Worm (Caenorhabditis elegans) whole organism, L3 larva: ENCODE data around the gene zipt-2.2.
A peak's percentile ranks its signal among the peaks of the same experiment; 100 is the strongest.

Experiments used
- R02D3.7 ChIP-seq: fragments of 150-350 bp; optimal IDR thresholded peaks from 2 replicates; lab custom pipeline; 2014; ENCODE audit warnings: missing biosample characterization, missing genetic modification characterization
- ZK546.5 ChIP-seq: sonication (generic microtip); optimal IDR thresholded peaks from 2 replicates; lab custom pipeline; 2017; ENCODE audit warnings: missing biosample characterization, missing genetic modification characterization
- aly-2 ChIP-seq: fragments of 150-350 bp; optimal IDR thresholded peaks from 2 replicates; lab custom pipeline; 2014; ENCODE audit warnings: missing biosample characterization, missing genetic modification characterization
- ama-1 ChIP-seq: fragments of 150-350 bp; optimal IDR thresholded peaks from 2 replicates; lab custom pipeline; 2018
- ceh-16 ChIP-seq: sonication (generic microtip); optimal IDR thresholded peaks from 2 replicates; lab custom pipeline; 2017; ENCODE audit warnings: missing biosample characterization, missing genetic modification characterization
- ceh-28 ChIP-seq: fragments of 150-350 bp; optimal IDR thresholded peaks from 2 replicates; lab custom pipeline; 2014; ENCODE audit warnings: missing biosample characterization, missing genetic modification reagents, missing genetic modification characterization
- ceh-82 ChIP-seq: fragments of 150-350 bp; optimal IDR thresholded peaks from 2 replicates; lab custom pipeline; 2014; ENCODE audit warnings: missing biosample characterization, missing genetic modification characterization
- ceh-9 ChIP-seq: sonication (generic microtip); optimal IDR thresholded peaks from 2 replicates; lab custom pipeline; 2018; ENCODE audit warnings: missing biosample characterization, missing genetic modification characterization
- daf-12 ChIP-seq: fragments of 150-350 bp; optimal IDR thresholded peaks from 2 replicates; lab custom pipeline; 2014; ENCODE audit warnings: missing biosample characterization, missing genetic modification reagents, missing genetic modification characterization
- egl-27 ChIP-seq: sonication (generic microtip); optimal IDR thresholded peaks from 4 replicates; lab custom pipeline; 2017; ENCODE audit warnings: missing biosample characterization, missing genetic modification reagents, missing genetic modification characterization
- egl-5 ChIP-seq: fragments of 150-350 bp; optimal IDR thresholded peaks from 2 replicates; lab custom pipeline; 2017; ENCODE audit warnings: missing biosample characterization, missing genetic modification reagents, missing genetic modification characterization, inconsistent platforms
- elt-1 ChIP-seq: fragments of 150-350 bp; optimal IDR thresholded peaks from 2 replicates; lab custom pipeline; 2014; ENCODE audit warnings: missing biosample characterization, missing genetic modification characterization
- elt-2 ChIP-seq: sonication (generic microtip); optimal IDR thresholded peaks from 2 replicates; lab custom pipeline; 2016; ENCODE audit warnings: missing genetic modification reagents, mild to moderate bottlenecking, missing genetic modification characterization, missing compliant biosample characterization
- elt-3 ChIP-seq, 3 experiments: fragments of 150-350 bp in 1 of 3; sonication (generic microtip) in 2 of 3; optimal IDR thresholded peaks; 2 replicates in 2 of 3; 4 replicates in 1 of 3; lab custom pipeline; 2014 to 2017; ENCODE audit warnings: missing biosample characterization in 3 of 3, missing genetic modification characterization in 3 of 3
- fkh-10 ChIP-seq: sonication (generic microtip); optimal IDR thresholded peaks from 2 replicates; lab custom pipeline; 2017; ENCODE audit warnings: missing biosample characterization, missing genetic modification reagents, missing genetic modification characterization
- fkh-2 ChIP-seq: fragments of 150-350 bp; optimal IDR thresholded peaks from 2 replicates; lab custom pipeline; 2014; ENCODE audit warnings: missing biosample characterization, missing genetic modification reagents, missing genetic modification characterization
- fos-1 ChIP-seq: fragments of 150-350 bp; optimal IDR thresholded peaks from 2 replicates; lab custom pipeline; 2014; ENCODE audit warnings: missing biosample characterization, missing genetic modification characterization
- hmg-11 ChIP-seq: sonication (generic microtip); optimal IDR thresholded peaks from 2 replicates; lab custom pipeline; 2016; ENCODE audit warnings: missing genetic modification characterization, missing compliant biosample characterization
- jun-1 ChIP-seq: fragments of 150-350 bp; optimal IDR thresholded peaks from 2 replicates; lab custom pipeline; 2014; ENCODE audit warnings: missing biosample characterization, missing genetic modification reagents, missing genetic modification characterization
- lin-15B ChIP-seq: fragments of 150-350 bp; optimal IDR thresholded peaks from 2 replicates; lab custom pipeline; 2014; ENCODE audit warnings: missing biosample characterization, missing genetic modification characterization
- lin-39 ChIP-seq: fragments of 150-350 bp; optimal IDR thresholded peaks from 2 replicates; lab custom pipeline; 2018; ENCODE audit warnings: missing biosample characterization, missing genetic modification reagents, missing genetic modification characterization
- lsy-12 ChIP-seq: sonication (generic microtip); optimal IDR thresholded peaks from 2 replicates; lab custom pipeline; 2016; ENCODE audit warnings: mild to moderate bottlenecking, missing genetic modification characterization, missing compliant biosample characterization
- mdl-1 ChIP-seq: fragments of 150-350 bp; optimal IDR thresholded peaks from 2 replicates; lab custom pipeline; 2014; ENCODE audit warnings: missing biosample characterization, missing genetic modification characterization
- mml-1 ChIP-seq: fragments of 150-350 bp; sonication (generic microtip); optimal IDR thresholded peaks from 3 replicates; lab custom pipeline; 2014; ENCODE audit warnings: missing biosample characterization, missing genetic modification characterization
- nfya-1 ChIP-seq: sonication (generic microtip); optimal IDR thresholded peaks from 2 replicates; lab custom pipeline; 2017; ENCODE audit warnings: missing genetic modification characterization, mild to moderate bottlenecking, missing compliant biosample characterization, antibody characterized with exemption, moderate library complexity; ENCODE audit not compliant: insufficient read depth
- nhr-11 ChIP-seq: fragments of 150-350 bp; optimal IDR thresholded peaks from 2 replicates; lab custom pipeline; 2014; ENCODE audit warnings: missing biosample characterization, missing genetic modification characterization
- nhr-12 ChIP-seq: fragments of 150-350 bp; optimal IDR thresholded peaks from 2 replicates; lab custom pipeline; 2014; ENCODE audit warnings: missing biosample characterization, missing genetic modification characterization
- nhr-23 ChIP-seq: fragments of 150-350 bp; optimal IDR thresholded peaks from 2 replicates; lab custom pipeline; 2014; ENCODE audit warnings: missing biosample characterization, missing genetic modification reagents, missing genetic modification characterization
- nhr-237 ChIP-seq: fragments of 150-350 bp; optimal IDR thresholded peaks from 2 replicates; lab custom pipeline; 2014; ENCODE audit warnings: missing biosample characterization, missing genetic modification characterization
- nhr-25 ChIP-seq: sonication (generic microtip); optimal IDR thresholded peaks from 2 replicates; lab custom pipeline; 2017; ENCODE audit warnings: missing biosample characterization, missing genetic modification characterization
- nhr-28 ChIP-seq: fragments of 150-350 bp; optimal IDR thresholded peaks from 2 replicates; lab custom pipeline; 2014; ENCODE audit warnings: missing biosample characterization, missing genetic modification characterization
- nhr-43 ChIP-seq: sonication (generic microtip); optimal IDR thresholded peaks from 2 replicates; lab custom pipeline; 2016; ENCODE audit warnings: mild to moderate bottlenecking, missing genetic modification characterization, missing compliant biosample characterization; ENCODE audit not compliant: poor library complexity, severe bottlenecking
- nhr-67 ChIP-seq: fragments of 150-350 bp; optimal IDR thresholded peaks from 2 replicates; lab custom pipeline; 2014; ENCODE audit warnings: missing biosample characterization, missing genetic modification characterization
- nhr-76 ChIP-seq: fragments of 150-350 bp; sonication (generic microtip); optimal IDR thresholded peaks from 5 replicates; lab custom pipeline; 2014; ENCODE audit warnings: missing biosample characterization, missing genetic modification characterization
- nhr-77 ChIP-seq: fragments of 150-350 bp; optimal IDR thresholded peaks from 2 replicates; lab custom pipeline; 2014; ENCODE audit warnings: missing biosample characterization, missing genetic modification characterization
- pha-4 ChIP-seq: fragments of 150-350 bp; optimal IDR thresholded peaks from 2 replicates; lab custom pipeline; 2014; ENCODE audit warnings: missing biosample characterization, missing genetic modification reagents, missing genetic modification characterization
- pqm-1 ChIP-seq: fragments of 150-350 bp; optimal IDR thresholded peaks from 2 replicates; lab custom pipeline; 2017; ENCODE audit warnings: missing biosample characterization, missing genetic modification characterization, inconsistent platforms
- sea-2 ChIP-seq: fragments of 150-350 bp; sonication (generic microtip); optimal IDR thresholded peaks from 4 replicates; lab custom pipeline; 2014; ENCODE audit warnings: missing biosample characterization, missing genetic modification reagents, missing genetic modification characterization
- skn-1 ChIP-seq: fragments of 150-350 bp; optimal IDR thresholded peaks from 2 replicates; lab custom pipeline; 2014; ENCODE audit warnings: missing biosample characterization, missing genetic modification characterization
- snpc-4 ChIP-seq: fragments of 150-350 bp; optimal IDR thresholded peaks from 2 replicates; lab custom pipeline; 2014; ENCODE audit warnings: missing biosample characterization, missing genetic modification characterization
- tbx-2 ChIP-seq: sonication (generic microtip); optimal IDR thresholded peaks from 2 replicates; lab custom pipeline; 2016; ENCODE audit warnings: mild to moderate bottlenecking, missing genetic modification characterization, missing compliant biosample characterization
- unc-39 ChIP-seq: sonication (generic microtip); optimal IDR thresholded peaks from 4 replicates; lab custom pipeline; 2017; ENCODE audit warnings: missing biosample characterization, missing genetic modification characterization
- unc-62 ChIP-seq: fragments of 150-350 bp; sonication (generic microtip); optimal IDR thresholded peaks from 4 replicates; lab custom pipeline; 2014; ENCODE audit warnings: missing biosample characterization, missing genetic modification reagents, missing genetic modification characterization
- zag-1 ChIP-seq: fragments of 150-350 bp; optimal IDR thresholded peaks from 2 replicates; lab custom pipeline; 2014; ENCODE audit warnings: missing biosample characterization, missing genetic modification characterization
- ztf-11 ChIP-seq: fragments of 150-350 bp; optimal IDR thresholded peaks from 2 replicates; lab custom pipeline; 2014; ENCODE audit warnings: missing biosample characterization, missing genetic modification characterization
- ztf-4 ChIP-seq: fragments of 150-350 bp; optimal IDR thresholded peaks from 2 replicates; lab custom pipeline; 2014; ENCODE audit warnings: missing biosample characterization, missing genetic modification characterization

The zipt-2.2 gene

ce11 chrIV:4216099-4216894, 18.9 kb downstream of the zipt-2.2 start:
- TF ChIP-seq nhr-23 (peak; percentile 78), nhr-43 (tag; lab: Kevin White, UChicago) (peak; percentile 82), mdl-1 (tag; lab: Kevin White, UChicago) (peak; percentile 41), ceh-28 (tag; lab: Kevin White, UChicago) (no peak), elt-2 (tag; lab: Kevin White, UChicago) (peak; percentile 33), pqm-1 (tag; lab: Kevin White, UChicago) (no peak)

ce11 chrIV:4215349-4215748, 19.8 kb downstream of the zipt-2.2 start:
- TF ChIP-seq elt-3 (tag; optimal IDR thresholded peaks at IDR 0.05; lab: Kevin White, UChicago) (peak in 1 of 3 experiments; percentile 2), skn-1 (tag; lab: Kevin White, UChicago) (peak; percentile 100), ZK546.5 (tag; lab: Kevin White, UChicago) (no peak), aly-2 (no peak), lin-39 (peak; percentile 71), R02D3.7 (tag; lab: Kevin White, UChicago) (peak; percentile 47), ceh-82 (tag; lab: Kevin White, UChicago) (no peak), jun-1 (tag; lab: Kevin White, UChicago) (peak; percentile 57), ztf-11 (tag; lab: Kevin White, UChicago) (no peak), lin-15B (tag; lab: Kevin White, UChicago) (peak; percentile 48), elt-2 (tag; lab: Kevin White, UChicago) (peak; percentile 40), nhr-67 (tag; lab: Kevin White, UChicago) (no peak), nhr-25 (tag; lab: Kevin White, UChicago) (peak; percentile 36), unc-39 (tag; lab: Kevin White, UChicago) (no peak), hmg-11 (tag; lab: Kevin White, UChicago) (peak; percentile 78), ztf-4 (tag; lab: Kevin White, UChicago) (no peak), pqm-1 (tag; lab: Kevin White, UChicago) (peak; percentile 25), nhr-28 (no peak), mml-1 (tag; lab: Kevin White, UChicago) (no peak), unc-62 (GFP tag; lab: Kevin White, UChicago) (no peak), daf-12 (tag; lab: Kevin White, UChicago) (no peak), egl-27 (tag; lab: Kevin White, UChicago) (no peak), egl-5 (tag; lab: Kevin White, UChicago) (peak; percentile 34), snpc-4 (peak; percentile 38), fos-1 (tag; lab: Kevin White, UChicago) (no peak), zag-1 (no peak), lsy-12 (tag; lab: Kevin White, UChicago) (peak; percentile 11), sea-2 (no peak), ceh-28 (tag; lab: Kevin White, UChicago) (no peak), elt-1 (tag; lab: Kevin White, UChicago) (no peak), fkh-2 (tag; lab: Kevin White, UChicago) (no peak), pha-4 (tag; lab: Kevin White, UChicago) (peak; percentile 86), nhr-43 (tag; lab: Kevin White, UChicago) (peak; percentile 78), nhr-11 (no peak), fkh-10 (GFP tag; lab: Kevin White, UChicago) (no peak), nhr-77 (tag; lab: Kevin White, UChicago) (no peak), mdl-1 (tag; lab: Kevin White, UChicago) (peak; percentile 42), ama-1 (lab: Kevin White, UChicago) (peak; percentile 86), nhr-12 (tag; lab: Kevin White, UChicago) (no peak), nfya-1 (tag; lab: Kevin White, UChicago) (peak; percentile 87), nhr-76 (tag; lab: Kevin White, UChicago) (no peak), nhr-23 (peak; percentile 30), nhr-237 (no peak), ceh-16 (tag; lab: Kevin White, UChicago) (no peak), tbx-2 (no peak), ceh-9 (tag; lab: Kevin White, UChicago) (no peak)
